Fruit fly (Drosophila melanogaster) whole organism, embryonic: ENCODE data around the gene CG4332.

Source experiments
- Asciz ChIP-seq: fragments of 200-800 bp; sonication (Bioruptor generic); optimal IDR thresholded peaks from 2 replicates; lab custom pipeline; 2017; ENCODE audit warnings: missing biosample characterization, mild to moderate bottlenecking, missing genetic modification characterization, missing genetic modification reagents
- CG11695 ChIP-seq: fragments of 200-800 bp; sonication (Bioruptor generic); IDR thresholded peaks from 3 replicates; pipeline ENCODE4 v1.3.6; 2022; ENCODE audit warnings: missing biosample characterization, missing genetic modification characterization
- CG12236 ChIP-seq: fragments of 200-800 bp; sonication (Bioruptor generic); optimal IDR thresholded peaks from 2 replicates; lab custom pipeline; 2016; ENCODE audit warnings: missing biosample characterization, missing genetic modification characterization
- CG14710 ChIP-seq: fragments of 200-800 bp; sonication (Bioruptor generic); optimal IDR thresholded peaks from 3 replicates; lab custom pipeline; 2019; ENCODE audit warnings: missing biosample characterization, mild to moderate bottlenecking, missing genetic modification characterization, moderate library complexity
- CG15073 ChIP-seq: fragments of 200-800 bp; sonication (Bioruptor generic); optimal IDR thresholded peaks from 2 replicates; lab custom pipeline; 2016; ENCODE audit warnings: missing biosample characterization, missing genetic modification characterization
- CG1647 ChIP-seq: fragments of 200-800 bp; sonication (Bioruptor generic); optimal IDR thresholded peaks from 3 replicates; lab custom pipeline; 2016; ENCODE audit warnings: missing biosample characterization, missing genetic modification characterization
- CG16813 ChIP-seq: fragments of 200-800 bp; sonication (Bioruptor generic); IDR thresholded peaks from 3 replicates; pipeline ENCODE4 v1.3.6; 2022; ENCODE audit warnings: missing biosample characterization, missing genetic modification characterization; ENCODE audit not compliant: partially characterized antibody
- CG17829 ChIP-seq: fragments of 200-800 bp; optimal IDR thresholded peaks from 2 replicates; lab custom pipeline; 2019; ENCODE audit warnings: missing biosample characterization, mild to moderate bottlenecking, missing genetic modification characterization, moderate library complexity
- CG18599 ChIP-seq: fragments of 200-800 bp; sonication (Bioruptor generic); optimal IDR thresholded peaks from 3 replicates; lab custom pipeline; 2017; ENCODE audit warnings: missing biosample characterization, missing genetic modification characterization, mild to moderate bottlenecking, moderate library complexity, missing genetic modification reagents
- CG2202 ChIP-seq: fragments of 200-800 bp; sonication (Bioruptor generic); optimal IDR thresholded peaks from 2 replicates; lab custom pipeline; 2018; ENCODE audit warnings: missing biosample characterization, mild to moderate bottlenecking, missing genetic modification characterization
- CG3065 ChIP-seq: fragments of 200-800 bp; sonication (Bioruptor generic); optimal IDR thresholded peaks from 2 replicates; lab custom pipeline; 2016; ENCODE audit warnings: missing biosample characterization, missing genetic modification characterization
- CG6791 ChIP-seq: fragments of 200-800 bp; sonication (Bioruptor generic); IDR thresholded peaks from 3 replicates; pipeline ENCODE4 v1.3.6; 2022; ENCODE audit warnings: missing biosample characterization, missing genetic modification characterization; ENCODE audit not compliant: partially characterized antibody
- CG8290 ChIP-seq, 3 experiments: fragments of 200-800 bp; sonication (Bioruptor generic); optimal IDR thresholded peaks; 2 replicates each; lab custom pipeline; 2016 to 2019; ENCODE audit warnings: missing biosample characterization in 3 of 3, missing genetic modification characterization in 3 of 3, mild to moderate bottlenecking in 2 of 3, moderate library complexity in 1 of 3
- CG8944 ChIP-seq: fragments of 200-800 bp; sonication (Bioruptor generic); optimal IDR thresholded peaks from 3 replicates; lab custom pipeline; 2016; ENCODE audit warnings: missing biosample characterization, missing genetic modification characterization
- CG9817 ChIP-seq: fragments of 200-800 bp; sonication (Bioruptor generic); optimal IDR thresholded peaks from 2 replicates; lab custom pipeline; 2018; ENCODE audit warnings: missing biosample characterization, mild to moderate bottlenecking, missing genetic modification characterization, moderate library complexity
- CTCF ChIP-seq: fragments of 200-800 bp; sonication (Bioruptor generic); optimal IDR thresholded peaks from 2 replicates; lab custom pipeline; 2017; ENCODE audit warnings: missing biosample characterization, mild to moderate bottlenecking, missing genetic modification characterization, moderate library complexity
- D19B ChIP-seq: fragments of 200-800 bp; sonication (Bioruptor generic); optimal IDR thresholded peaks from 2 replicates; lab custom pipeline; 2017; ENCODE audit warnings: missing biosample characterization, mild to moderate bottlenecking, missing genetic modification characterization
- Dip3 ChIP-seq: fragments of 200-800 bp; sonication (Bioruptor generic); optimal IDR thresholded peaks from 3 replicates; lab custom pipeline; 2016; ENCODE audit warnings: missing biosample characterization, missing genetic modification characterization
- Dll ChIP-seq: fragments of 200-800 bp; sonication (Bioruptor generic); IDR thresholded peaks from 4 replicates; pipeline ENCODE4 v1.3.6; 2022; ENCODE audit warnings: missing biosample characterization, missing genetic modification characterization; ENCODE audit not compliant: partially characterized antibody
- Drgx ChIP-seq: fragments of 200-800 bp; sonication (Bioruptor generic); IDR thresholded peaks from 2 replicates; pipeline ENCODE4 v1.3.6; 2022; ENCODE audit warnings: missing biosample characterization, missing genetic modification characterization
- ERR ChIP-seq: fragments of 200-800 bp; sonication (Bioruptor generic); optimal IDR thresholded peaks from 2 replicates; lab custom pipeline; 2016; ENCODE audit warnings: missing biosample characterization, missing genetic modification characterization
- Gsc ChIP-seq: fragments of 200-800 bp; sonication (Bioruptor generic); IDR thresholded peaks from 2 replicates; pipeline ENCODE4 v1.3.6; 2022; ENCODE audit warnings: missing biosample characterization, missing genetic modification characterization
- HLHmδ ChIP-seq: fragments of 200-800 bp; sonication (Bioruptor generic); optimal IDR thresholded peaks from 2 replicates; lab custom pipeline; 2018; ENCODE audit warnings: missing biosample characterization, mild to moderate bottlenecking, missing genetic modification characterization, moderate library complexity
- HmgZ ChIP-seq: fragments of 200-800 bp; sonication (Bioruptor generic); optimal IDR thresholded peaks from 2 replicates; lab custom pipeline; 2018; ENCODE audit warnings: missing biosample characterization, mild to moderate bottlenecking, missing genetic modification characterization
- Stat92E ChIP-seq, 3 experiments: fragments of >200 bp in 2 of 3; fragments of 200-800 bp in 1 of 3; sonication (Bioruptor generic) in 1 of 3; optimal IDR thresholded peaks; 2 replicates each; lab custom pipeline; 2017 to 2019; ENCODE audit warnings: missing biosample characterization in 3 of 3, missing genetic modification characterization in 3 of 3, mild to moderate bottlenecking in 1 of 3, moderate library complexity in 1 of 3
- ap ChIP-seq: fragments of 200-800 bp; sonication (Bioruptor generic); IDR thresholded peaks from 2 replicates; pipeline ENCODE4 v1.3.6; 2022; ENCODE audit warnings: missing biosample characterization, missing genetic modification characterization
- cato ChIP-seq: fragments of 200-800 bp; sonication (Bioruptor generic); optimal IDR thresholded peaks from 2 replicates; lab custom pipeline; 2016; ENCODE audit warnings: missing biosample characterization, missing genetic modification characterization, borderline replicate concordance
- chinmo ChIP-seq: fragments of 200-800 bp; sonication (Bioruptor generic); IDR thresholded peaks from 4 replicates; pipeline ENCODE4 v1.3.6; 2022; ENCODE audit warnings: missing biosample characterization, missing genetic modification characterization; ENCODE audit not compliant: partially characterized antibody
- dimm ChIP-seq: fragments of 200-800 bp; sonication (Bioruptor generic); IDR thresholded peaks from 2 replicates; pipeline ENCODE4 v1.3.6; 2022; ENCODE audit warnings: missing biosample characterization, missing genetic modification characterization
- dmrt11E ChIP-seq: fragments of 200-800 bp; sonication (Bioruptor generic); optimal IDR thresholded peaks from 3 replicates; lab custom pipeline; 2018; ENCODE audit warnings: missing biosample characterization, mild to moderate bottlenecking, missing genetic modification characterization, moderate library complexity
- dmrt99B ChIP-seq: fragments of 200-800 bp; sonication (Bioruptor generic); optimal IDR thresholded peaks from 2 replicates; lab custom pipeline; 2018; ENCODE audit warnings: missing biosample characterization, mild to moderate bottlenecking, missing genetic modification characterization, moderate library complexity
- emc ChIP-seq: fragments of 200-800 bp; sonication (Bioruptor generic); optimal IDR thresholded peaks from 2 replicates; lab custom pipeline; 2016; ENCODE audit warnings: missing biosample characterization, missing genetic modification characterization
- exex ChIP-seq: fragments of 200-800 bp; sonication (Bioruptor generic); optimal IDR thresholded peaks from 4 replicates; lab custom pipeline; 2018; ENCODE audit warnings: missing biosample characterization, mild to moderate bottlenecking, missing genetic modification characterization, moderate library complexity
- fd3F ChIP-seq: fragments of 200-800 bp; sonication (Bioruptor generic); optimal IDR thresholded peaks from 2 replicates; lab custom pipeline; 2018; ENCODE audit warnings: missing biosample characterization, mild to moderate bottlenecking, missing genetic modification characterization, moderate library complexity
- gfzf ChIP-seq: fragments of 200-800 bp; sonication (Bioruptor generic); optimal IDR thresholded peaks from 2 replicates; lab custom pipeline; 2016; ENCODE audit warnings: missing biosample characterization, mild to moderate bottlenecking, missing genetic modification characterization, moderate library complexity
- grau ChIP-seq: fragments of 200-800 bp; optimal IDR thresholded peaks from 3 replicates; lab custom pipeline; 2019; ENCODE audit warnings: missing biosample characterization, mild to moderate bottlenecking, missing genetic modification characterization, moderate library complexity
- hbn ChIP-seq: fragments of 200-800 bp; sonication (Bioruptor generic); IDR thresholded peaks from 2 replicates; pipeline ENCODE4 v1.3.6; 2022; ENCODE audit warnings: missing biosample characterization, missing genetic modification characterization; ENCODE audit not compliant: partially characterized antibody
- hkb ChIP-seq, 2 experiments: fragments of 200-800 bp in 1 of 2; fragments of >200 bp in 1 of 2; sonication (Bioruptor generic) in 1 of 2; IDR thresholded peaks in 1 of 2; optimal IDR thresholded peaks in 1 of 2; 2 replicates each; pipeline versions ENCODE4 v1.3.6 to Lab custom; 2017 to 2022; ENCODE audit warnings: missing biosample characterization in 1 of 2, missing genetic modification characterization in 1 of 2
- kay ChIP-seq: fragments of 200-800 bp; sonication (Bioruptor generic); optimal IDR thresholded peaks from 2 replicates; lab custom pipeline; 2016; ENCODE audit warnings: missing biosample characterization, missing genetic modification characterization
- lbe ChIP-seq: fragments of 200-800 bp; sonication (Bioruptor generic); optimal IDR thresholded peaks from 2 replicates; lab custom pipeline; 2016; ENCODE audit warnings: missing biosample characterization, mild to moderate bottlenecking, missing genetic modification characterization
- phol ChIP-seq: fragments of 200-800 bp; sonication (Bioruptor generic); optimal IDR thresholded peaks from 3 replicates; lab custom pipeline; 2018; ENCODE audit warnings: missing biosample characterization, mild to moderate bottlenecking, missing genetic modification characterization, moderate library complexity
- sc ChIP-seq, 3 experiments: fragments of >200 bp in 2 of 3; fragments of 200-800 bp in 1 of 3; sonication (Bioruptor generic) in 1 of 3; optimal IDR thresholded peaks; 2 replicates in 2 of 3; 3 replicates in 1 of 3; lab custom pipeline; 2017; ENCODE audit warnings: mild to moderate bottlenecking in 1 of 3, missing biosample characterization in 1 of 3, missing genetic modification characterization in 1 of 3, missing genetic modification reagents in 1 of 3
- sima ChIP-seq: fragments of 200-800 bp; sonication (Bioruptor generic); optimal IDR thresholded peaks from 2 replicates; lab custom pipeline; 2016; ENCODE audit warnings: missing biosample characterization, missing genetic modification characterization
- stwl ChIP-seq: fragments of 200-800 bp; sonication (Bioruptor generic); optimal IDR thresholded peaks from 3 replicates; lab custom pipeline; 2018; ENCODE audit warnings: missing biosample characterization, mild to moderate bottlenecking, missing genetic modification characterization, moderate library complexity
- tin ChIP-seq: fragments of 200-800 bp; sonication (Bioruptor generic); optimal IDR thresholded peaks from 3 replicates; lab custom pipeline; 2016; ENCODE audit warnings: missing biosample characterization, missing genetic modification characterization
- zf30C ChIP-seq: fragments of 200-800 bp; sonication (Bioruptor generic); optimal IDR thresholded peaks from 3 replicates; lab custom pipeline; 2018; ENCODE audit warnings: missing biosample characterization, mild to moderate bottlenecking, missing genetic modification characterization

CG4332 gene

DNA sequence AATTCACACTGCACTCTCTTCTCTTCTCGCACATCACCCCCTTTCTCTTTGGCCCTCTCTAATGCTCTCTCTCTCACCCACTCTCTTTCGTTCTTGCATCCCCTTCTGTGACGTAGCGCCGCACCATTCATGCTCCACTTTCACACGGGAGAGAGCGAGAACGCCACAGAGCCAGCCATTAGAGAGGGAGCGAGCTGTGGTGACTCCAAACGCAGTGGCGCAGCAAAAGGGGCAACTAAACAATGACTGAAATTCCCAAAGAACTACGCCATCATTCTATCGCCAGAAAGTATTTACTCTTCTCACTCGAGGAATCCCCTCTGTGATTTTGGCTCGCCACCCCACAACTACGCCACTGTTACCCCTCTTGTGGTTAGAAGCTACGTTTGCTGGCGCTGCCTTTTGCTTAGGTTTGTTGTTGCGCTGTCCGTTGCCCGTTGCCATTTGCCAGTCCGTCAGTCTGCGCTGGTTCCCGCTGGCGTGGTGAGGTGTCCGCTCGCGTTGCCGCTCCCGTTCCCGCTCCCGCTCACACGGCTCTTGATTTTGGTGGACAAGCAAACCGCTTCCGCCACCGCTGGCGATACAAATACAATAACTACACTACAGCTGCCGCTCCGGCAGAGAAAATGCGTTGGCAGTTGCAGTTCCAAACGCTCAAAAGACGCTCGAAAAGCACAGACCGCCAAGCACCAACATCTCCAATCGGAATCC is 23.6 kb upstream of the CG4332 start (continued):
- TF ChIP-seq CG3065 = peak; percentile 98
- TF ChIP-seq CG14710 (tag; lab: Kevin White, UChicago) = peak; percentile 93
- TF ChIP-seq CG1647 = peak; percentile 98
- TF ChIP-seq CG9817 (tag; lab: Kevin White, UChicago) = peak; percentile 99
- TF ChIP-seq ERR (GFP tag; lab: Kevin White, UChicago) = peak; percentile 98

DNA sequence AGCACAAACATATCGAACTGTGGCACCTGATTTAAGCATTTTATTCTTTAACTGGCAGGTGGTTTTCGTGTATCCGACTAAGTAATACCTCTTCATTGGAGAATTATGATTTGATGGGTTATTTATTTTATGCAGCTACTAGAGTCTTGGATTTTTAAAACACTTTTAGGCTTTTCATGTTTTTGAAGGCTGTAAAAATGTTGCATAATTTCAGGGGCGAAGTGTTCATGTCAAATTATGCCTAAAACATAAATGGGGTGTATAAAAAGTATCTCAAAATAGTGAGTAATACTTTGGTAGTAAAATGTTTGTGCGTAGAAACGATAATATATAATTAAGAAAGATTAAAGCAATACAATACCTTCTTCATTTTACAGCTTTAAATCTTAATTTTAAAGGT is 20.0 kb upstream of the CG4332 start:
- no peak for TF ChIP-seq cato (GFP tag; lab: Kevin White, UChicago)
- TF ChIP-seq hkb (optimal IDR thresholded peaks at IDR 0.05; lab: Kevin White, UChicago) = no peak
- TF ChIP-seq hkb (GFP tag; IDR thresholded peaks at IDR 0.05; lab: Robert Waterston, UW) = no peak
- no peak for TF ChIP-seq CG8944
- peak; percentile 0 for TF ChIP-seq CG8290 (GFP tag; optimal IDR thresholded peaks at IDR 0.05; lab: Kevin White, UChicago)
- peak in 1 of 2 experiments; percentile 11 for TF ChIP-seq CG8290 (tag; optimal IDR thresholded peaks at IDR 0.05; lab: Kevin White, UChicago)
- no peak for TF ChIP-seq Asciz (GFP tag; lab: Kevin White, UChicago)
- peak; percentile 64 for TF ChIP-seq CTCF
- no peak for TF ChIP-seq dimm (GFP tag; lab: Robert Waterston, UW)
- peak; percentile 43 for TF ChIP-seq D19B
- TF ChIP-seq sc (optimal IDR thresholded peaks at IDR 0.05; lab: Kevin White, UChicago) = no peak
- no peak for TF ChIP-seq sc (GFP tag; optimal IDR thresholded peaks at IDR 0.05; lab: Kevin White, UChicago)
- TF ChIP-seq Stat92E (GFP tag; optimal IDR thresholded peaks at IDR 0.05; lab: Kevin White, UChicago) = no peak
- no peak for TF ChIP-seq Dip3
- no peak for TF ChIP-seq grau (tag; lab: Kevin White, UChicago)
- 0 out of 3 replicates have a peak, but pooled peaks have one; percentile 6 for TF ChIP-seq CG16813 (GFP tag; lab: Robert Waterston, UW)
- peak; percentile 24 for TF ChIP-seq kay
- no peak for TF ChIP-seq gfzf (GFP tag; lab: Kevin White, UChicago)
- TF ChIP-seq emc (GFP tag; lab: Kevin White, UChicago) = no peak
- TF ChIP-seq Drgx (GFP tag; lab: Robert Waterston, UW) = no peak
- TF ChIP-seq fd3F (GFP tag; lab: Kevin White, UChicago) = no peak
- no peak for TF ChIP-seq chinmo
- no peak for TF ChIP-seq CG18599 (GFP tag; lab: Kevin White, UChicago)
- no peak for TF ChIP-seq lbe (GFP tag; lab: Kevin White, UChicago)
- TF ChIP-seq stwl (tag; lab: Kevin White, UChicago) = peak; percentile 25
- no peak for TF ChIP-seq Gsc (GFP tag; lab: Robert Waterston, UW)
- no peak for TF ChIP-seq hbn (GFP tag; lab: Robert Waterston, UW)
- TF ChIP-seq Dll (GFP tag; lab: Robert Waterston, UW) = no peak
- no peak for TF ChIP-seq CG17829
- TF ChIP-seq dmrt99B (tag; lab: Kevin White, UChicago) = no peak
- no peak for TF ChIP-seq tin
- no peak for TF ChIP-seq ap (GFP tag; lab: Robert Waterston, UW)
- no peak for TF ChIP-seq HLHmδ (GFP tag; lab: Kevin White, UChicago)
- TF ChIP-seq CG15073 (GFP tag; lab: Kevin White, UChicago) = no peak
- TF ChIP-seq CG11695 (GFP tag; lab: Robert Waterston, UW) = no peak
- no peak for TF ChIP-seq sima
- TF ChIP-seq CG12236 (GFP tag; lab: Kevin White, UChicago) = no peak
- TF ChIP-seq phol = no peak
- TF ChIP-seq zf30C (GFP tag; lab: Kevin White, UChicago) = no peak
- TF ChIP-seq dmrt11E (tag; lab: Kevin White, UChicago) = no peak
- no peak for TF ChIP-seq exex (tag; lab: Kevin White, UChicago)
- peak; percentile 25 for TF ChIP-seq HmgZ (tag; lab: Kevin White, UChicago)
- TF ChIP-seq CG6791 (GFP tag; lab: Robert Waterston, UW) = 0 out of 3 replicates have a peak, but pooled peaks have one; percentile 42
- TF ChIP-seq CG2202 (tag; lab: Kevin White, UChicago) = no peak
